Fruit fly (Drosophila melanogaster) whole organism, embryonic: ENCODE results near the gene Tim17b1.

Experiments
- Awh ChIP-seq: fragments of 200-800 bp; sonication (Bioruptor generic); IDR thresholded peaks from 2 replicates; pipeline ENCODE4, ENCODE4 v1.3.6; 2022; ENCODE audit warnings: missing biosample characterization, missing genetic modification characterization
- Bteb2 ChIP-seq: fragments of 200-800 bp; sonication (Bioruptor generic); optimal IDR thresholded peaks from 2 replicates; lab custom pipeline; 2016; ENCODE audit warnings: missing biosample characterization, missing genetic modification characterization
- CG10209 ChIP-seq: fragments of 200-800 bp; sonication (Bioruptor generic); optimal IDR thresholded peaks from 3 replicates; lab custom pipeline; 2017; ENCODE audit warnings: missing biosample characterization, mild to moderate bottlenecking, missing genetic modification characterization, missing genetic modification reagents
- CG10267 ChIP-seq: fragments of 200-800 bp; sonication (Bioruptor generic); optimal IDR thresholded peaks from 2 replicates; lab custom pipeline; 2018; ENCODE audit warnings: missing biosample characterization, mild to moderate bottlenecking, missing genetic modification characterization, moderate library complexity
- CG10431 ChIP-seq: fragments of 200-800 bp; sonication (Bioruptor generic); optimal IDR thresholded peaks from 3 replicates; lab custom pipeline; 2018; ENCODE audit warnings: missing biosample characterization, mild to moderate bottlenecking, missing genetic modification characterization
- CG11695 ChIP-seq: fragments of 200-800 bp; sonication (Bioruptor generic); IDR thresholded peaks from 3 replicates; pipeline ENCODE4 v1.3.6; 2022; ENCODE audit warnings: missing biosample characterization, missing genetic modification characterization
- CG12299 ChIP-seq: fragments of 200-800 bp; sonication (Bioruptor generic); optimal IDR thresholded peaks from 2 replicates; lab custom pipeline; 2018; ENCODE audit warnings: missing biosample characterization, mild to moderate bottlenecking, missing genetic modification characterization
- CG1233 ChIP-seq: fragments of 200-800 bp; sonication (Bioruptor generic); optimal IDR thresholded peaks from 4 replicates; lab custom pipeline; 2018; ENCODE audit warnings: missing biosample characterization, mild to moderate bottlenecking, missing genetic modification characterization
- CG13775 ChIP-seq: fragments of 200-800 bp; sonication (Bioruptor generic); optimal IDR thresholded peaks from 3 replicates; lab custom pipeline; 2017; ENCODE audit warnings: missing biosample characterization, mild to moderate bottlenecking, missing genetic modification characterization
- CG13894 ChIP-seq: fragments of 200-800 bp; sonication (Bioruptor generic); optimal IDR thresholded peaks from 3 replicates; lab custom pipeline; 2018; ENCODE audit warnings: missing biosample characterization, mild to moderate bottlenecking, missing genetic modification characterization, moderate library complexity
- CG14710 ChIP-seq: fragments of 200-800 bp; sonication (Bioruptor generic); optimal IDR thresholded peaks from 3 replicates; lab custom pipeline; 2019; ENCODE audit warnings: missing biosample characterization, mild to moderate bottlenecking, missing genetic modification characterization, moderate library complexity
- CG17802 ChIP-seq: fragments of 200-800 bp; sonication (Bioruptor generic); optimal IDR thresholded peaks from 2 replicates; lab custom pipeline; 2018; ENCODE audit warnings: missing biosample characterization, mild to moderate bottlenecking, missing genetic modification characterization, moderate library complexity
- CG18599 ChIP-seq: fragments of 200-800 bp; sonication (Bioruptor generic); optimal IDR thresholded peaks from 3 replicates; lab custom pipeline; 2017; ENCODE audit warnings: missing biosample characterization, missing genetic modification characterization, mild to moderate bottlenecking, moderate library complexity, missing genetic modification reagents
- CG2199 ChIP-seq: fragments of 200-800 bp; sonication (Bioruptor generic); IDR thresholded peaks from 3 replicates; pipeline ENCODE4 v1.3.6; 2022; ENCODE audit warnings: missing biosample characterization, missing genetic modification characterization
- CG3065 ChIP-seq: fragments of 200-800 bp; sonication (Bioruptor generic); optimal IDR thresholded peaks from 2 replicates; lab custom pipeline; 2016; ENCODE audit warnings: missing biosample characterization, missing genetic modification characterization
- CG34422 ChIP-seq: fragments of 200-800 bp; sonication (Bioruptor generic); IDR thresholded peaks from 3 replicates; pipeline ENCODE4 v1.3.6; 2022; ENCODE audit warnings: missing biosample characterization, missing genetic modification characterization
- CG42726 ChIP-seq: fragments of 200-800 bp; sonication (Bioruptor generic); IDR thresholded peaks from 2 replicates; pipeline ENCODE4 v1.3.6; 2022; ENCODE audit warnings: missing biosample characterization, missing genetic modification characterization; ENCODE audit not compliant: partially characterized antibody
- CG6654 ChIP-seq: fragments of 200-800 bp; sonication (Bioruptor generic); optimal IDR thresholded peaks from 2 replicates; lab custom pipeline; 2017; ENCODE audit warnings: missing biosample characterization, mild to moderate bottlenecking, missing genetic modification characterization
- CG8290 ChIP-seq, 3 experiments: fragments of 200-800 bp; sonication (Bioruptor generic); optimal IDR thresholded peaks; 2 replicates each; lab custom pipeline; 2016 to 2019; ENCODE audit warnings: missing biosample characterization in 3 of 3, missing genetic modification characterization in 3 of 3, mild to moderate bottlenecking in 2 of 3, moderate library complexity in 1 of 3
- CG9797 ChIP-seq: fragments of 200-800 bp; sonication (Bioruptor generic); optimal IDR thresholded peaks from 3 replicates; lab custom pipeline; 2018; ENCODE audit warnings: missing biosample characterization, mild to moderate bottlenecking, missing genetic modification characterization
- CHES-1-like ChIP-seq: fragments of 200-800 bp; sonication (Bioruptor generic); optimal IDR thresholded peaks from 2 replicates; lab custom pipeline; 2016; ENCODE audit warnings: missing biosample characterization, missing genetic modification characterization
- CTCF ChIP-seq: fragments of 200-800 bp; sonication (Bioruptor generic); optimal IDR thresholded peaks from 2 replicates; lab custom pipeline; 2017; ENCODE audit warnings: missing biosample characterization, mild to moderate bottlenecking, missing genetic modification characterization, moderate library complexity
- Dbx ChIP-seq: fragments of 200-800 bp; sonication (Bioruptor generic); IDR thresholded peaks from 3 replicates; pipeline ENCODE4 v1.3.6; 2022; ENCODE audit warnings: missing biosample characterization, missing genetic modification characterization
- E2f1 ChIP-seq: fragments of 200-800 bp; sonication (Bioruptor generic); IDR thresholded peaks from 2 replicates; pipeline ENCODE4 v1.3.6; 2022; ENCODE audit warnings: missing biosample characterization, missing genetic modification characterization
- ERR ChIP-seq: fragments of 200-800 bp; sonication (Bioruptor generic); optimal IDR thresholded peaks from 2 replicates; lab custom pipeline; 2016; ENCODE audit warnings: missing biosample characterization, missing genetic modification characterization
- HLH54F ChIP-seq: fragments of 200-800 bp; sonication (Bioruptor generic); optimal IDR thresholded peaks from 3 replicates; lab custom pipeline; 2016; ENCODE audit warnings: missing biosample characterization, missing genetic modification characterization
- Lpt ChIP-seq: fragments of >200 bp; optimal IDR thresholded peaks from 2 replicates; lab custom pipeline; 2018; ENCODE audit warnings: missing biosample characterization, missing genetic modification characterization
- Myb ChIP-seq: fragments of 200-800 bp; sonication (Bioruptor generic); optimal IDR thresholded peaks from 2 replicates; lab custom pipeline; 2016; ENCODE audit warnings: missing biosample characterization, missing genetic modification characterization
- Neu2 ChIP-seq: fragments of 200-800 bp; sonication (Bioruptor generic); optimal IDR thresholded peaks from 3 replicates; lab custom pipeline; 2016; ENCODE audit warnings: missing biosample characterization, missing genetic modification characterization, borderline replicate concordance
- Pdp1 ChIP-seq, 2 experiments: fragments of 200-800 bp; sonication (Bioruptor generic); optimal IDR thresholded peaks; 3 replicates each; lab custom pipeline; 2016; ENCODE audit warnings: missing biosample characterization in 2 of 2, missing genetic modification characterization in 2 of 2, mild to moderate bottlenecking in 1 of 2, moderate library complexity in 1 of 2
- Rfx ChIP-seq: fragments of 200-800 bp; sonication (Bioruptor generic); IDR thresholded peaks from 2 replicates; pipeline ENCODE4 v1.3.6; 2022; ENCODE audit warnings: missing biosample characterization, missing genetic modification characterization
- Sry-δ ChIP-seq: fragments of 200-800 bp; sonication (Bioruptor generic); optimal IDR thresholded peaks from 2 replicates; lab custom pipeline; 2016; ENCODE audit warnings: missing biosample characterization, missing genetic modification characterization
- bigmax ChIP-seq: fragments of 200-800 bp; sonication (Bioruptor generic); optimal IDR thresholded peaks from 2 replicates; lab custom pipeline; 2018; ENCODE audit warnings: missing biosample characterization, mild to moderate bottlenecking, missing genetic modification characterization
- br ChIP-seq: fragments of >200 bp; optimal IDR thresholded peaks from 2 replicates; lab custom pipeline; 2017
- cad ChIP-seq: fragments of >200 bp; optimal IDR thresholded peaks from 2 replicates; lab custom pipeline; 2017; ENCODE audit warnings: missing biosample characterization, missing genetic modification characterization
- dmrt11E ChIP-seq: fragments of 200-800 bp; sonication (Bioruptor generic); optimal IDR thresholded peaks from 3 replicates; lab custom pipeline; 2018; ENCODE audit warnings: missing biosample characterization, mild to moderate bottlenecking, missing genetic modification characterization, moderate library complexity
- esg ChIP-seq: fragments of 200-800 bp; sonication (Bioruptor generic); conservative IDR thresholded peaks from 2 replicates; pipeline ENCODE4 v1.3.6; 2022; ENCODE audit warnings: missing biosample characterization, missing genetic modification characterization
- exex ChIP-seq: fragments of 200-800 bp; sonication (Bioruptor generic); optimal IDR thresholded peaks from 4 replicates; lab custom pipeline; 2018; ENCODE audit warnings: missing biosample characterization, mild to moderate bottlenecking, missing genetic modification characterization, moderate library complexity
- hbn ChIP-seq: fragments of 200-800 bp; sonication (Bioruptor generic); IDR thresholded peaks from 2 replicates; pipeline ENCODE4 v1.3.6; 2022; ENCODE audit warnings: missing biosample characterization, missing genetic modification characterization; ENCODE audit not compliant: partially characterized antibody
- her ChIP-seq: fragments of 200-800 bp; sonication (Bioruptor generic); optimal IDR thresholded peaks from 2 replicates; lab custom pipeline; 2016; ENCODE audit warnings: missing biosample characterization, missing genetic modification characterization
- insv ChIP-seq, 2 experiments: fragments of 200-800 bp; sonication (Bioruptor generic); optimal IDR thresholded peaks; 3 replicates each; lab custom pipeline; 2016 to 2018; ENCODE audit warnings: missing biosample characterization in 2 of 2, missing genetic modification characterization in 2 of 2
- inv ChIP-seq: fragments of 200-800 bp; sonication (Bioruptor generic); IDR thresholded peaks from 2 replicates; pipeline ENCODE4 v1.3.6; 2022; ENCODE audit warnings: missing biosample characterization, missing genetic modification characterization; ENCODE audit not compliant: partially characterized antibody
- slbo ChIP-seq: fragments of 200-800 bp; sonication (Bioruptor generic); IDR thresholded peaks from 2 replicates; pipeline ENCODE4 v1.3.6; 2022; ENCODE audit warnings: missing biosample characterization, missing genetic modification characterization
- ssp ChIP-seq: fragments of 200-800 bp; sonication (Bioruptor generic); IDR thresholded peaks from 2 replicates; pipeline ENCODE4 v1.3.6; 2022; ENCODE audit warnings: missing biosample characterization, missing genetic modification characterization
- sug ChIP-seq: fragments of 200-800 bp; optimal IDR thresholded peaks from 2 replicates; lab custom pipeline; 2019; ENCODE audit warnings: missing biosample characterization, mild to moderate bottlenecking, missing genetic modification characterization, moderate library complexity
- tgo ChIP-seq: fragments of 200-800 bp; sonication (Bioruptor generic); IDR thresholded peaks from 3 replicates; pipeline ENCODE4 v1.3.6; 2022; ENCODE audit warnings: missing biosample characterization, missing genetic modification characterization
- toy ChIP-seq: fragments of 200-800 bp; sonication (Bioruptor generic); IDR thresholded peaks from 2 replicates; pipeline ENCODE4 v1.3.6; 2022; ENCODE audit warnings: missing biosample characterization, missing genetic modification characterization
- trem ChIP-seq: fragments of 200-800 bp; optimal IDR thresholded peaks from 3 replicates; lab custom pipeline; 2019; ENCODE audit warnings: missing biosample characterization, mild to moderate bottlenecking, missing genetic modification characterization, moderate library complexity
- usp ChIP-seq: fragments of >200 bp; optimal IDR thresholded peaks from 2 replicates; lab custom pipeline; 2017; ENCODE audit warnings: missing biosample characterization, missing genetic modification characterization
- vvl ChIP-seq: fragments of 200-800 bp; sonication (Bioruptor generic); IDR thresholded peaks from 2 replicates; pipeline ENCODE4 v1.3.6; 2022; ENCODE audit warnings: missing biosample characterization, missing genetic modification characterization
- wor ChIP-seq: fragments of 200-800 bp; sonication (Bioruptor generic); IDR thresholded peaks from 2 replicates; pipeline ENCODE4 v1.3.6; 2022; ENCODE audit warnings: missing biosample characterization, missing genetic modification characterization
- zen ChIP-seq: fragments of 200-800 bp; sonication (Bioruptor generic); optimal IDR thresholded peaks from 3 replicates; lab custom pipeline; 2018; ENCODE audit warnings: missing biosample characterization, mild to moderate bottlenecking, missing genetic modification characterization, moderate library complexity

Tim17b1 gene

DNA sequence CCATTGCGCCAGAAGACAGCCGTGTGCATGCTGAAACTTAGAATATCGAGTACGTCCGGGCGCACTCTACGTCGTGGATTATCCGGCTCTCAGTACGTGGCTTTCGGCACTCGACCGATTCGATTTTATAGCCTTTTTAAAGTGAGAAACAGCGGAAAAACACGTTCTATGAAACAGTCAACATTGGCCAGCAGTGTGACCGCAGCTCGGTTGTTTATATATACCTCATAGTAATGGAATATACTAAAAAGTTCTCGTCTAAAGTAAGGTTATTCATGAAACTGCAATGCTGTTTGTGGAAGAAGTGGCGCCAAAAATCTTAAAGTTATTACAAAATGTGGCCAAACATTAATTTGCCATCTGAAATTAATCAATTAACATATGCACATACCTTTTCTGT is 2.6 kb upstream of the Tim17b1 start (continued):
- TF ChIP-seq tgo (GFP tag; lab: Robert Waterston, UW), result no peak
- no peak for TF ChIP-seq CG1233
- TF ChIP-seq bigmax (GFP tag; lab: Kevin White, UChicago), result peak; percentile 86
- no peak for TF ChIP-seq Dbx (GFP tag; lab: Robert Waterston, UW)
- no peak for TF ChIP-seq CG13775 (GFP tag; lab: Kevin White, UChicago)
- peak; percentile 45 for TF ChIP-seq CG14710 (tag; lab: Kevin White, UChicago)
- TF ChIP-seq CG11695 (GFP tag; lab: Robert Waterston, UW), result no peak
- TF ChIP-seq dmrt11E (tag; lab: Kevin White, UChicago), result no peak
- TF ChIP-seq br (lab: Kevin White, UChicago), result no peak
- TF ChIP-seq Lpt (GFP tag; lab: Kevin White, UChicago), result no peak
- TF ChIP-seq ssp (GFP tag; lab: Robert Waterston, UW), result no peak
- peak; percentile 7; the same call in 1 of the 3 replicates for TF ChIP-seq CG34422
- TF ChIP-seq hbn (GFP tag; lab: Robert Waterston, UW), result no peak
- no peak for TF ChIP-seq CG3065
- TF ChIP-seq her (GFP tag; lab: Kevin White, UChicago), result no peak
- TF ChIP-seq CG6654 (GFP tag; lab: Kevin White, UChicago), result no peak
- no peak for TF ChIP-seq CG17802 (tag; lab: Kevin White, UChicago)
- TF ChIP-seq CG9797 (GFP tag; lab: Kevin White, UChicago), result peak; percentile 82
- TF ChIP-seq Pdp1 (GFP tag; optimal IDR thresholded peaks at IDR 0.05; lab: Kevin White, UChicago), result peak in 1 of 2 experiments; percentile 15
- TF ChIP-seq Bteb2 (GFP tag; lab: Kevin White, UChicago), result no peak
- peak; percentile 20 for TF ChIP-seq zen (tag; lab: Kevin White, UChicago)
- no peak for TF ChIP-seq CG2199 (GFP tag; lab: Robert Waterston, UW)
- TF ChIP-seq vvl (GFP tag; lab: Robert Waterston, UW), result 0 out of 2 replicates have a peak, but pooled peaks have one; percentile 7
- TF ChIP-seq CG18599 (GFP tag; lab: Kevin White, UChicago), result no peak
- no peak for TF ChIP-seq CG8290 (GFP tag; optimal IDR thresholded peaks at IDR 0.05; lab: Kevin White, UChicago)
- TF ChIP-seq CG8290 (tag; optimal IDR thresholded peaks at IDR 0.05; lab: Kevin White, UChicago), result peak in 1 of 2 experiments; percentile 35
- no peak for TF ChIP-seq HLH54F
- no peak for TF ChIP-seq CHES-1-like (GFP tag; lab: Kevin White, UChicago)
- TF ChIP-seq sug (tag; lab: Kevin White, UChicago), result no peak
- TF ChIP-seq cad (GFP tag; lab: Kevin White, UChicago), result no peak
- TF ChIP-seq Awh (GFP tag; lab: Robert Waterston, UW), result no peak
- TF ChIP-seq inv (GFP tag; lab: Robert Waterston, UW), result no peak
- TF ChIP-seq CTCF (GFP tag; lab: Kevin White, UChicago), result peak; percentile 81
- no peak for TF ChIP-seq Neu2
- no peak for TF ChIP-seq slbo (GFP tag; lab: Robert Waterston, UW)
- TF ChIP-seq ERR (GFP tag; lab: Kevin White, UChicago), result no peak
- no peak for TF ChIP-seq CG13894 (tag; lab: Kevin White, UChicago)
- TF ChIP-seq CG10431 (GFP tag; lab: Kevin White, UChicago), result no peak
- no peak for TF ChIP-seq CG10267 (tag; lab: Kevin White, UChicago)
- TF ChIP-seq E2f1, result peak; percentile 20; the same call in 1 of the 2 replicates
- no peak for TF ChIP-seq CG12299
- no peak for TF ChIP-seq insv (GFP tag; optimal IDR thresholded peaks at IDR 0.05; lab: Kevin White, UChicago)
- TF ChIP-seq Myb (GFP tag; lab: Kevin White, UChicago), result peak; percentile 10
- no peak for TF ChIP-seq CG10209 (GFP tag; lab: Kevin White, UChicago)
- no peak for TF ChIP-seq trem (tag; lab: Kevin White, UChicago)
- no peak; the same call in 1 of the 2 replicates for TF ChIP-seq Rfx
- no peak for TF ChIP-seq usp (GFP tag; lab: Kevin White, UChicago)
- TF ChIP-seq wor (GFP tag; lab: Robert Waterston, UW), result no peak
- TF ChIP-seq toy (GFP tag; lab: Robert Waterston, UW), result no peak
- TF ChIP-seq Sry-δ (GFP tag; lab: Kevin White, UChicago), result peak; percentile 7
- no peak for TF ChIP-seq esg (GFP tag; lab: Robert Waterston, UW)
- no peak for TF ChIP-seq CG42726 (GFP tag; lab: Robert Waterston, UW)
- TF ChIP-seq exex, result no peak
